Worm (Caenorhabditis elegans) whole organism, midembryonic: ENCODE data around the gene arle-14.

ENCODE experiments used
- T22C8.4 ChIP-seq: fragments of 200-800 bp; sonication (Bioruptor generic); IDR thresholded peaks from 2 replicates; pipeline ENCODE4 v1.3.6; 2022; ENCODE audit warnings: missing genetic modification characterization, missing compliant biosample characterization
- cog-1 ChIP-seq: sonication (generic microtip); optimal IDR thresholded peaks from 2 replicates; lab custom pipeline; 2016; ENCODE audit warnings: missing genetic modification characterization, missing compliant biosample characterization
- flt-1 ChIP-seq: fragments of 200-800 bp; sonication (Bioruptor generic); IDR thresholded peaks from 2 replicates; pipeline ENCODE4 v1.3.6; 2022; ENCODE audit warnings: missing genetic modification characterization, missing compliant biosample characterization
- klf-2 ChIP-seq: fragments of 200-800 bp; sonication (Bioruptor generic); conservative IDR thresholded peaks from 2 replicates; pipeline ENCODE4 v1.3.6; 2022; ENCODE audit warnings: missing genetic modification reagents, missing genetic modification characterization, missing compliant biosample characterization
- med-1 ChIP-seq: sonication (generic microtip); optimal IDR thresholded peaks from 2 replicates; lab custom pipeline; 2017; ENCODE audit warnings: missing genetic modification characterization, mild to moderate bottlenecking, missing compliant biosample characterization, antibody characterized with exemption, missing genetic modification reagents; ENCODE audit not compliant: insufficient read depth
- ref-1 ChIP-seq: fragments of 200-800 bp; sonication (Bioruptor generic); conservative IDR thresholded peaks from 2 replicates; pipeline ENCODE4 v1.3.6; 2022; ENCODE audit warnings: missing genetic modification reagents, missing genetic modification characterization, missing compliant biosample characterization
- tab-1 ChIP-seq: fragments of 200-800 bp; sonication (Bioruptor generic); IDR thresholded peaks from 2 replicates; pipeline ENCODE4 v1.3.6; 2022; ENCODE audit warnings: missing genetic modification characterization, missing compliant biosample characterization
- ztf-23 ChIP-seq: fragments of 200-800 bp; sonication (Bioruptor generic); IDR thresholded peaks from 2 replicates; pipeline ENCODE4 v1.3.6; 2022; ENCODE audit warnings: missing genetic modification reagents, missing genetic modification characterization, missing compliant biosample characterization
- ztf-29 ChIP-seq: fragments of 200-800 bp; sonication (Bioruptor generic); IDR thresholded peaks from 2 replicates; pipeline ENCODE4 v1.3.6; 2022; ENCODE audit warnings: missing genetic modification reagents, missing genetic modification characterization, missing compliant biosample characterization

arle-14 gene

DNA sequence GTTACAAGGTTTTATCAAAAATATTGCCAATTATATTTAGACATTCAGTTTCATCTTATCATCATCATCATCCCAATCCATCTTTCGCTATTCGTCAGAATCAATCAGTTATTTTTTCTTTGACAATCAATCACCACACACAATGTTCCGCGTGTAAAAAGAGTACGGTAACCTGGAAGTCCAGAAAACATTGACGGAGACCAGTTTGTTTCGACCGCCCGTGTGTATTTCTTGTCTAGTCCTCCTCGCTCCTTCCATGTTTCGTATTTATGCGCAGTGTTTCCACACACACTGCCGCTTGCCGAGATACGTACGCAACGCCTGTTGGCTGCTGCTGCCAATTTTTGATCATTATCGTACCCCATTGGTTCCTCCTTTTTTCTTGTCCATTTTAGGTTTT lies 18.0 kb downstream of the arle-14 start:
- TF ChIP-seq ref-1 (GFP tag; lab: Robert Waterston, UW), result no peak
- no peak for TF ChIP-seq ztf-29 (GFP tag; lab: Robert Waterston, UW)
- TF ChIP-seq flt-1, result no peak
- no peak for TF ChIP-seq cog-1 (tag; lab: Kevin White, UChicago)
- TF ChIP-seq klf-2 (GFP tag; lab: Robert Waterston, UW), result no peak
- TF ChIP-seq tab-1 (GFP tag; lab: Robert Waterston, UW), result no peak
- TF ChIP-seq T22C8.4, result no peak
- no peak for TF ChIP-seq med-1
- no peak for TF ChIP-seq ztf-23 (GFP tag; lab: Robert Waterston, UW)

ce11 chrIII:5711242-5711641 lies 18.5 kb downstream of the arle-14 start, which contains the start of gene rbm-26:
Gene rbm-26, plus strand, starts transcription at chrIII:5711542.
- no peak for TF ChIP-seq tab-1 (GFP tag; lab: Robert Waterston, UW)
- TF ChIP-seq flt-1, result no peak
- TF ChIP-seq ztf-23 (GFP tag; lab: Robert Waterston, UW), result no peak
- TF ChIP-seq T22C8.4, result no peak
- no peak for TF ChIP-seq med-1
- no peak for TF ChIP-seq ref-1 (GFP tag; lab: Robert Waterston, UW)
- TF ChIP-seq klf-2 (GFP tag; lab: Robert Waterston, UW), result no peak
- no peak for TF ChIP-seq ztf-29 (GFP tag; lab: Robert Waterston, UW)
- TF ChIP-seq cog-1 (tag; lab: Kevin White, UChicago), result no peak

ce11 chrIII:5711881-5712643 lies 19.4 kb downstream of the arle-14 start:
- TF ChIP-seq flt-1, result no peak
- no peak for TF ChIP-seq ztf-23 (GFP tag; lab: Robert Waterston, UW)
- TF ChIP-seq tab-1 (GFP tag; lab: Robert Waterston, UW), result no peak
- TF ChIP-seq klf-2 (GFP tag; lab: Robert Waterston, UW), result no peak
- no peak for TF ChIP-seq T22C8.4
- no peak for TF ChIP-seq cog-1 (tag; lab: Kevin White, UChicago)
- TF ChIP-seq med-1, result no peak
- no peak for TF ChIP-seq ztf-29 (GFP tag; lab: Robert Waterston, UW)
- no peak for TF ChIP-seq ref-1 (GFP tag; lab: Robert Waterston, UW)

DNA sequence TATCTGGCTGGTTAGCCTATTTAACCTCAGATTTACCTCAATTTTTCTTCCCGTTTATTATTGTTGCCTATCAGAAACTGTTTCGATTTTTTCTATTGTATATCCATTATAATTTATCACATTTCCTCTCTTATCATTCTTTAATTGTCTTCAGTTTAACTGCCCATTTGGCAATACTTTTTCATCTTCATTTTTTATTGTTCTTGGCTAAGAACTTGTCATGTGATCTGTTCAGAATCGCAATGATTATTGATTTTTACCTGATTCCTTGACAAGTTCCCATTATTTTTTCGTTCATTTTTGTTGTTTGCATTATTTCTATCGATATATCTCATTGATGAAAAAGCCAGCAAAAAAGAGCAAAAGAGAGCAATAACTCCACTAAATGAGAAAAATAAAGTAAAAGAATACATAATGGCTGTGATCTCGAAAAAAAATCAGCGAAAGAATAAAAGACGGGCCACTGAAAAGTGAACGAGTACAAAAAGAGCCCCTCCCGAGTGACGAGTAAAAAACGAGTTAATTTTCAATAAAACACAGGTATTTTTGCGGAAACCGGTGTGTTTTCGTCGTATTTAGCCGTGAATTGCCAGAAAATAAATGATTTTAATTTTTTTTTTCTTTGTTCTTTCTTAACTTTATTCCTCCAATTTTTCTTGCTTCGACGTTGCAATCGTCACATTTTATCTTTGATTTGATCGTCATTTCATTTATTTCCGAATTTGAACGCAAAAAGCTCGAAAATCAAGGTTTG lies 21.7 kb downstream of the arle-14 start, which contains the start of gene arf-1:
TSS of gene arf-1 (plus strand) at position 657 of the 754 bp plus-strand sequence.
- no peak for TF ChIP-seq cog-1 (tag; lab: Kevin White, UChicago)
- no peak for TF ChIP-seq ztf-23 (GFP tag; lab: Robert Waterston, UW)
- no peak for TF ChIP-seq tab-1 (GFP tag; lab: Robert Waterston, UW)
- no peak for TF ChIP-seq klf-2 (GFP tag; lab: Robert Waterston, UW)
- no peak for TF ChIP-seq med-1
- TF ChIP-seq T22C8.4, result no peak
- no peak for TF ChIP-seq ref-1 (GFP tag; lab: Robert Waterston, UW)
- TF ChIP-seq ztf-29 (GFP tag; lab: Robert Waterston, UW), result no peak
- TF ChIP-seq flt-1, result no peak

ce11 chrIII:5714984-5715454 lies 22.3 kb downstream of the arle-14 start:
- TF ChIP-seq ref-1 (GFP tag; lab: Robert Waterston, UW) (no peak), flt-1 (peak; percentile 15; the same call in 1 of the 2 replicates)

DNA sequence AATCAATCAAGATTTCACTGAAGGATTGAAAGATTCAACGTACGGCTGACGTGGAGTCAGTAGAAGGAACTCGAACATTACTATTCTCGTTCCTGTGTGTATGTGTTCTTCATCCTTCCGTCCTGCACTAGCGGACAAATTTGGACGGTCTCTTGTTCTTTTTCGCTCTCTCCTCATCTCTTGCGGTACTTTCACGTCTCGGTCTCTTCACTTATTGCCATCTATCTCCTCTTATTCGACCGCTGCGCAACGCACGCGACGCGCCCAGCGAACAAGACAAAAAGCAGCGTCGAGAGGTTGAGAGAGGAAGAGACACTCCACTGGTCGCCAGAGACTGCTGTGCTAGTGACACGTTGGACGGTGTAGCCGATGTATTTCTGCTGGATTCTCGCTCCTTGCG lies 22.8 kb downstream of the arle-14 start:
- TF ChIP-seq T22C8.4 (no peak), tab-1 (GFP tag; lab: Robert Waterston, UW) (no peak), cog-1 (tag; lab: Kevin White, UChicago) (peak; percentile 77), ztf-23 (GFP tag; lab: Robert Waterston, UW) (peak; percentile 55; the same call in 1 of the 2 replicates), ztf-29 (GFP tag; lab: Robert Waterston, UW) (peak; percentile 32; the same call in 1 of the 2 replicates), flt-1 (0 out of 2 replicates have a peak, but pooled peaks have one; percentile 34), med-1 (no peak)

DNA sequence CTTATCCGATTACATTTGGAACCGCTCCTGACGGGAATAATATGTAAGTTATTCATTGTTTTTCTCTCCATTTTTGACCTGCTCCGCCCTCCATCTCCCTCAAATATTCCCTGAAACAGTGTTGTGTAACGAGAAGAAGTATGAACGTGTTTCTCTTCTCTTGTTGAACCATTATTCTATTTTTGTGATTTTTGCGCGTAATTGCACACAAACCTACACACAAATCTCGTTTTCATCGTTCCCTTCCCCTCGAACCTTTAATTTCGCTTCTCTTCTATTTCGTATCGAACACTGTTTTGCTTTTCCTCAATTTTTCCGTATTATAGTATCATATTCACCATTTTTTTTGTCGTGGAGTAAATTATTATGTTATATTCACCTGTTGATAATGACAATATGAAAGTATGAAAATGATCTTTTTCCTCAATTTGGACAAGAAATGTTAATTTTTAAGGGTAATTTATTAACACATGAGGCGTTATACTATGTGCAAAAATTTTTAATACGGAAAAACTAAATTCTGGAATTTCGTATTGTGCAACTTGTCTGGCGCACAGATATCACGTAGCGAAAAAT lies 24.6 kb downstream of the arle-14 start:
- TF ChIP-seq med-1 (no peak), ztf-23 (GFP tag; lab: Robert Waterston, UW) (no peak), cog-1 (tag; lab: Kevin White, UChicago) (no peak), tab-1 (GFP tag; lab: Robert Waterston, UW) (no peak), T22C8.4 (no peak), klf-2 (GFP tag; lab: Robert Waterston, UW) (no peak), flt-1 (no peak), ref-1 (GFP tag; lab: Robert Waterston, UW) (no peak)

ce11 chrIII:5718385-5718784 lies 25.7 kb downstream of the arle-14 start:
- TF ChIP-seq tab-1 (GFP tag; lab: Robert Waterston, UW), result no peak
- TF ChIP-seq cog-1 (tag; lab: Kevin White, UChicago), result no peak
- TF ChIP-seq ref-1 (GFP tag; lab: Robert Waterston, UW), result no peak
- no peak for TF ChIP-seq flt-1
- TF ChIP-seq ztf-23 (GFP tag; lab: Robert Waterston, UW), result no peak
- TF ChIP-seq ztf-29 (GFP tag; lab: Robert Waterston, UW), result no peak
- TF ChIP-seq klf-2 (GFP tag; lab: Robert Waterston, UW), result no peak
- no peak for TF ChIP-seq med-1
- no peak for TF ChIP-seq T22C8.4
